Worm (Caenorhabditis elegans): Measurements from ENCODE around the gene R02E4.3.

Gene R02E4.3

DNA sequence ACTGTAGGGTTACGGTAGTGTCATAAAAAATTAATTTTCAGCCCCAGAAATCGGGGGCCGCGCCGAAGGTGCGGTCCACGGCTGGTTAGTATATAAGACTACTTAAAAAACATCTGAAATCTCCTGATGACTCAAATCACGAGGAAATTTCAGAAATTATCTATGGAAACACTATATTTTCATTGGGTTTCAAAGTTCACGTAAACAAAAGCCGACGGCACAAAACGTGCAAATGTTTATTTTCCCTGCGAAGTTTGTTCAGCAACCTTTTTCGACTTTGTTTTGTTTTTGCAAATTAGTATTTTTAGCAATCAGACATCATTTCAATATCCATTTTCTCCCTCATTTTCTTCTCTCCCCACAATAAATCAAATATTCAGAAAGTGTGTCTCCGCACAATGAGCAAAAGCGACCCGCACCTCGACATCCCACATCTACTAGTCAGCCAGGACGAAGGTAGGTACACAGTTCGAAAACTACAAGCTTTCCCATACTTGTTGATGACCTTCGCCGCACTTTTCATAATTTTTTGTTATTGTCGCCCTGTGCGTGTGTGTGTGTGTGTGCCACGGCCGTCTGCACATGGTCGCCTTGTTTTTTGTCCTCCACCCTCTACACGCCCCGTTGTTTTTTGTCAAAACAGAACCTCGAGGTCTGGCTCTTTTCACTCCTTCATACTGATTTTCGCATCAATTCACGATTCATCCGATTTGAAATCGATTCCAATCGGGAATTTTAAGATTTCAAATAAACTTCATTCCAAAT, 34.8 kb upstream of the R02E4.3 start:
- TF ChIP-seq ztf-23 (GFP tag; IDR thresholded peaks at IDR 0.05) (no peak), ztf-29 (GFP tag; IDR thresholded peaks at IDR 0.05) (no peak), flt-1 (GFP tag; IDR thresholded peaks at IDR 0.05) (no peak), ref-1 (GFP tag; conservative IDR thresholded peaks at IDR 0.05) (no peak), klf-2 (GFP tag; conservative IDR thresholded peaks at IDR 0.05) (no peak), med-1 (GFP tag; optimal IDR thresholded peaks at IDR 0.05; ENCODE audit: insufficient read depth) (no peak), tab-1 (GFP tag; IDR thresholded peaks at IDR 0.05) (no peak), cog-1 (tag; optimal IDR thresholded peaks at IDR 0.05) (no peak)

DNA sequence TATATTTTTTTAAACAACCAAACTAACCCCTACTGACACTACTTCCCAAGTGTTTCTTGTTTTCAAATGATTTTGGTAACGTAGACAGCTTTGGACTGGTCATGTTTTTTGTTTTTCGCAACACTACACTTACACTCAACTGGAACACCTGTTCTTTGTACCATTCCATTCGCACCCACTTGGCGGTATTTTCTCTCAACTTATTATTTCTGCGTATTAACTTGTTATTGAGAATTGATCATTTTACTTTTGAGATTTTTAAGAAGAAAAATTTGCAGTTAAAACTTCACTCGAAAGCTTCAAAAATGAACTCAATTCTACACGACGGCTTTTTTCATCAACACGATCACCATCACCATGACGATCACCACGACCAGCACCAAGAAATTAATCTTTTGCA, 32.9 kb upstream of the R02E4.3 start, which contains the start of gene ZK470.2:
Gene ZK470.2, plus strand, starts transcription at position 301 of the 400 bp plus-strand sequence.
- TF ChIP-seq ztf-23 (GFP tag; IDR thresholded peaks at IDR 0.05) = no peak
- no peak for TF ChIP-seq klf-2 (GFP tag; conservative IDR thresholded peaks at IDR 0.05)
- TF ChIP-seq ref-1 (GFP tag; conservative IDR thresholded peaks at IDR 0.05) = no peak
- no peak for TF ChIP-seq T22C8.4 (GFP tag; IDR thresholded peaks at IDR 0.05)
- no peak for TF ChIP-seq cog-1 (tag; optimal IDR thresholded peaks at IDR 0.05)
- TF ChIP-seq flt-1 (GFP tag; IDR thresholded peaks at IDR 0.05) = no peak

DNA sequence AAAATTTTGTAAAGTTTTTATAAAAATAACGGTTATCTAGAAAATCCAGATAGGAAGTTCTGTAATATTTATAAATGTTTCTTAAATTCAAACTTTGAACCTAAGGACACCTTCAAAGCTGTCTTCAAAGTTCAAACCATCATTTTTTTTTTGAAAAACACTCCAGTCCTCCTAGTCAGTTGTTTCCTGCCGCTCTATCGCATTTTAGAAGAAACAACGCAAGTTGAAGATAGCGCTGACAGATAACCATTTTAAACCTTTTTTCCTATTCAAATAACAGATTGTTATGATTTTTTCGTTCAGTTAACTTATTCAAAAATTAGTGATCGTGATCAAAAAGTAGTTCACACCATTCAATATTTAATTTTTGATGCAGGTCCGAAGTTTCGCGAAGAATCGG, 31.5 kb upstream of the R02E4.3 start:
- no peak for TF ChIP-seq klf-2 (GFP tag; conservative IDR thresholded peaks at IDR 0.05)
- no peak for TF ChIP-seq med-1 (GFP tag; optimal IDR thresholded peaks at IDR 0.05; ENCODE audit: insufficient read depth)
- TF ChIP-seq ztf-23 (GFP tag; IDR thresholded peaks at IDR 0.05) = no peak
- no peak for TF ChIP-seq flt-1 (GFP tag; IDR thresholded peaks at IDR 0.05)
- no peak for TF ChIP-seq ref-1 (GFP tag; conservative IDR thresholded peaks at IDR 0.05)
- no peak for TF ChIP-seq ztf-29 (GFP tag; IDR thresholded peaks at IDR 0.05)
- no peak for TF ChIP-seq T22C8.4 (GFP tag; IDR thresholded peaks at IDR 0.05)
- no peak for TF ChIP-seq tab-1 (GFP tag; IDR thresholded peaks at IDR 0.05)
- TF ChIP-seq cog-1 (tag; optimal IDR thresholded peaks at IDR 0.05) = no peak

DNA sequence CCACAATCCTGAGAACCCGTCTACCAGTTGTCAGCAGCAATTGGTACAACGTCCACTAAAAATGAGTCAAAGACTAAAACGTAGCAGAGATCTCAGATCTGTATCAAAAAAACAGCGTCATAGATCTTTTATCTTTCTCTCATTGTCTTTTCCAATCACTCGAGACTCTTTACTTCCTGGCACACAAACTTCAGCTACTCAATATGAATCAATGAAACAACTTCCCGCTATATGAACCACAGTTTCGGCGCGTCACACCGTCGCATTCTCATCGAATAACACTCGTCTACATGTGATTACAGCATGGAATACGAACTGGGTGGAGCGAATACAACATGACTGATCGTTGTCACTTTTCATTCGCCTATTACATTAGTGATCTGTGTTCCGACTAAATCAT, 30.3 kb upstream of the R02E4.3 start:
- TF ChIP-seq T22C8.4 (GFP tag; IDR thresholded peaks at IDR 0.05) (no peak), tab-1 (GFP tag; IDR thresholded peaks at IDR 0.05) (no peak), ref-1 (GFP tag; conservative IDR thresholded peaks at IDR 0.05) (no peak), cog-1 (tag; optimal IDR thresholded peaks at IDR 0.05) (no peak), ztf-23 (GFP tag; IDR thresholded peaks at IDR 0.05) (no peak), flt-1 (GFP tag; IDR thresholded peaks at IDR 0.05) (no peak), med-1 (GFP tag; optimal IDR thresholded peaks at IDR 0.05; ENCODE audit: insufficient read depth) (no peak)

DNA sequence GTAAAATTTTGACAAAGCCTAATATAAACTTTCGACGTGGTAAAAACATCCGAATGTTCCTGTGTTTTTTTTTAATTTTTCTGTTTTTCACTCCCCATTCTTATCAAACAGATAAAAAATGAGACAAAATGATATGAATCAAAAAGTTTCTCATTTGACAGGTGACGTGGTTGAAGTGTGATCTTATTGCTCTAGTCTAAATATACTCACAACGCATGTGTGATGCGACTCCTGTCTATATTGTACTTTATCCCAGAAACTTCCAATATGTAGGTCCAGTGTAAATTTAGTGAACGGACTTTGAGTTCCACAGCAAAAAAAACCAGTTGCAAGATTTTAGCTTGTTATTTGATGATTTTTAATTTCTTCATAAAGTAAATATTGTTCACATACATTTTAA, 29.4 kb upstream of the R02E4.3 start:
- TF ChIP-seq tab-1 (GFP tag; IDR thresholded peaks at IDR 0.05) = no peak
- TF ChIP-seq ztf-23 (GFP tag; IDR thresholded peaks at IDR 0.05) = no peak
- TF ChIP-seq klf-2 (GFP tag; conservative IDR thresholded peaks at IDR 0.05) = no peak
- TF ChIP-seq T22C8.4 (GFP tag; IDR thresholded peaks at IDR 0.05) = no peak
- no peak for TF ChIP-seq flt-1 (GFP tag; IDR thresholded peaks at IDR 0.05)
- TF ChIP-seq cog-1 (tag; optimal IDR thresholded peaks at IDR 0.05) = no peak

DNA sequence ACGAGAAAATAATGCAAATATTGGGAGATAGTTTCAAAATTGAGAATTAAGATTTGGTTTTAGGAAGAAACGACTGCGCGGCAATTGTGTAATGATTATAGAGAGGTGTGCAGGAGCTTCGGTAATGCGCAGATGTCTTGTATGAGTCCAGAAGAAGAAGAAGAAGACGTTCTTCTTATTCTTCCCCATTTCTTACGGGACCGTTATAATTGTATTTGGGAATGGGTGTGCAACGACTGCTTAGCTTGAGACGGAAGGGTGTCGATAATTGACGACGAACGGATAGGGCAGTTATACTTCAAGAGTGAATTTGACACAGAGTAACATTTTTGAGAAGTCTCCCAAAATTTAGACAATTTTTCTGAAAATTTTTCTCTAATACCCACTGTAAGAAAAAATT, 26.8 kb upstream of the R02E4.3 start:
- TF ChIP-seq ztf-23 (GFP tag; IDR thresholded peaks at IDR 0.05) = no peak
- no peak for TF ChIP-seq cog-1 (tag; optimal IDR thresholded peaks at IDR 0.05)
- TF ChIP-seq T22C8.4 (GFP tag; IDR thresholded peaks at IDR 0.05) = no peak

DNA sequence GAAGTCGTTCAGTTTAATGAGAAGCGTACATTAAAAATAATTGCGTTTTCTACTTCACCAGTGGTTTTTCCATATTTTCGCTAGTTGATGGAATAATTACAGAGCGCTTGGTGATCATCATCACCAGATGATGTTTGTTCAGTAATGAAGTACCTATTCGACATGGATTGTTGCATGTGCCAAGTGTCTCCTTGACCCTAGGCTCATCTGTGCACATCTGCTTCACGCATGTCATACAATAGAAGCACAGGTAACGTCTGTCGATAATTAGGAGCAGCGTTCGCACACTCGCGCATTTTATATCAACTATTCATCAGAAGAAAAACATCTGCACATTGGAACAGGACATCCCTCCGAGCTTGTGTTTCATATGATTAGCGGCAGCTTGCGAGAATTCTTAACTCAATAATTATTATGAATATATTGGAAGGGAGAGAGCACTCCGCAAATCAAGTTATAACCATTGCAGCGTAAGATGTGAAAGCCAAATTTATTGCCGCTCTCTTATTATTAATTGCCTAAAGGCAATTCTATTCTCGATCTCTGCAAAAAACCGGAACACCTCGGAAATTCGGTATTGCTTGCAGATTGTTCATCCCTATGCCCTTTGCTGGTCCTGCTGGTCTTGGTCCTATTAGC, 23.4 kb upstream of the R02E4.3 start:
- TF ChIP-seq med-1 (GFP tag; optimal IDR thresholded peaks at IDR 0.05; ENCODE audit: insufficient read depth) (no peak), flt-1 (GFP tag; IDR thresholded peaks at IDR 0.05) (no peak)

DNA sequence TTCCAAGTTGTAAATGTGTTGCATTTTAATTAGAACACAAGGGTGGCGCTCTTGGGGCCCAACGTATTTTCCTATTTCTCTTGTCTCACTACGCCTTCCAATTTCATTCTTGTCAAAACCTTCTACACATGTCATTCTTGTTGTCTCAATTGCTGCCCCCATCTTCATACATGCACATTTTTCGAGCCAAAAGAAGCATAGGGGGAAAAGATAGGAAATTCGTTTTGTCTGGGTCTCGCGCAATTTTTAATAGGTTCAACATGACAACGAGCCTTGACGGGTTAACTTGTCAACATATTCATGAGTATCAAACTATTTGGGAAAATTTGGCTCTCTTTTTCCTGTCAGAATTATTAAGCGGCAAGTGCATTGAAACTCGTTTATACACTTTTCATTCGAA, 21.4 kb upstream of the R02E4.3 start:
- TF ChIP-seq ztf-29 (GFP tag; IDR thresholded peaks at IDR 0.05) (no peak), tab-1 (GFP tag; IDR thresholded peaks at IDR 0.05) (no peak), ztf-23 (GFP tag; IDR thresholded peaks at IDR 0.05) (no peak), flt-1 (GFP tag; IDR thresholded peaks at IDR 0.05) (no peak), ref-1 (GFP tag; conservative IDR thresholded peaks at IDR 0.05) (no peak), klf-2 (GFP tag; conservative IDR thresholded peaks at IDR 0.05) (no peak)

DNA sequence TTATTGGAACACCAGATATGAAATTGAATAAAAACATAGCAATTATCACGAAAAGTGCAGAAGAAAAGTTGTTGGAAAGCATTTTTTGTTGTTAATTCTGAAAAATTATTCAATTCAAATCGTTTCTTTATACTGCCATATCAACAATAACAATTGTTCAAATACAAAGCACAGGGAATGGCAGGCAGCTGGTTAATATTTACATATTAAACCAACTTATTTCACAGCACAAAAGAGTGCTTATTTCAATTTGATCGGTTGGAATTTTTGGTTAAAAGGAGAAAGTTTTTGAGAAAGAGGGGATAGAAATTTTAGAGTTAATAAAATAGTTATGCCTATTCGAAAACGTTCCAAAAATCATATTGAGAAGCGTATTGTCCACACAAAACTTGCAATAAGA, 19.0 kb upstream of the R02E4.3 start, which contains the start of gene F09F9.3:
Gene F09F9.3, minus strand, starts transcription at position 101 of the 400 bp plus-strand sequence.
- no peak for TF ChIP-seq ztf-23 (GFP tag; IDR thresholded peaks at IDR 0.05)
- TF ChIP-seq tab-1 (GFP tag; IDR thresholded peaks at IDR 0.05) = no peak
- TF ChIP-seq flt-1 (GFP tag; IDR thresholded peaks at IDR 0.05) = no peak
- no peak for TF ChIP-seq med-1 (GFP tag; optimal IDR thresholded peaks at IDR 0.05; ENCODE audit: insufficient read depth)
- no peak for TF ChIP-seq ztf-29 (GFP tag; IDR thresholded peaks at IDR 0.05)
- TF ChIP-seq klf-2 (GFP tag; conservative IDR thresholded peaks at IDR 0.05) = no peak
- TF ChIP-seq cog-1 (tag; optimal IDR thresholded peaks at IDR 0.05) = no peak
- TF ChIP-seq ref-1 (GFP tag; conservative IDR thresholded peaks at IDR 0.05) = no peak
- TF ChIP-seq T22C8.4 (GFP tag; IDR thresholded peaks at IDR 0.05) = no peak

DNA sequence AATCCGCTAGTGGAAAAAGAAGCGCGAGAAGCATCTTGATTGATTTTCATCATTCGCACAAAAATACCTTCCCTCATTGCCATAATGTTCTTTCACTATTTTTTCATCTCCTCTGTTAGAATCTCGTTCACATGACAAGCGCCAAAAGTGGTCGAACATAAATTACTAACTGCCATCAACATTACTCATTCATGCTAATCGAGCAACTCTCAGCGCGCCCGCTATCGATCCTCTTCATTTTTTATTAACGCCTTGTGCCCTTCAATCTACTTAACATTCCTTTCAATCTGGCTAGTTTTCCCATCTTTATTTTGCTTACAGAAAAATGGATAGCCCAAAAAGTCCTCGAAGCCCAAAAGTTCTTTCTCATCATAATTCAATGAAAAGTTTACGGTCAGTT, 15.7 kb upstream of the R02E4.3 start, which contains the start of gene F09F9.5:
Gene F09F9.5, plus strand, starts transcription at position 301 of the 400 bp plus-strand sequence.
- TF ChIP-seq ztf-29 (GFP tag; IDR thresholded peaks at IDR 0.05) (no peak), flt-1 (GFP tag; IDR thresholded peaks at IDR 0.05) (no peak)
